Fruit fly (Drosophila melanogaster): Measurements from ENCODE around the gene CG43725.

The CG43725 gene

dm6 chr2L:11091111-11091510 is 15.8 kb downstream of the CG43725 start, which contains the start of gene Wdr59 (continued):
- no peak for TF ChIP-seq CG8388 (GFP tag; optimal IDR thresholded peaks at IDR 0.05)
- peak; percentile 16 for TF ChIP-seq CG16815 (GFP tag; optimal IDR thresholded peaks at IDR 0.05)
- TF ChIP-seq Sry-β (GFP tag; optimal IDR thresholded peaks at IDR 0.05): peak; percentile 99
- TF ChIP-seq sisA (GFP tag; IDR thresholded peaks at IDR 0.05): no peak
- no peak for TF ChIP-seq CG13624 (GFP tag; optimal IDR thresholded peaks at IDR 0.05)
- peak; percentile 48 for TF ChIP-seq Hsf (GFP tag; optimal IDR thresholded peaks at IDR 0.05)
- peak; percentile 49; the same call in 1 of the 2 replicates for TF ChIP-seq MBD-R2 (GFP tag; IDR thresholded peaks at IDR 0.05)
- TF ChIP-seq Oli (tag; optimal IDR thresholded peaks at IDR 0.05): no peak
- peak; percentile 60; the same call in 1 of the 2 replicates for TF ChIP-seq CG2129 (GFP tag; IDR thresholded peaks at IDR 0.05; ENCODE audit: partially characterized antibody)
- TF ChIP-seq esg (GFP tag; conservative IDR thresholded peaks at IDR 0.05): 0 out of 2 replicates have a peak, but pooled peaks have one; percentile 9
- TF ChIP-seq slou (GFP tag; optimal IDR thresholded peaks at IDR 0.05): peak; percentile 20
- TF ChIP-seq Mad (GFP tag; optimal IDR thresholded peaks at IDR 0.05): peak; percentile 22
- TF ChIP-seq Dip2 (GFP tag; IDR thresholded peaks at IDR 0.05): no peak
- peak; percentile 83 for TF ChIP-seq BEAF-32 (GFP tag; optimal IDR thresholded peaks at IDR 0.05)
- TF ChIP-seq CG8290 (GFP tag; optimal IDR thresholded peaks at IDR 0.05): peak; percentile 28
- TF ChIP-seq CG8290 (tag; optimal IDR thresholded peaks at IDR 0.05): no peak
- TF ChIP-seq Med (GFP tag): peak; percentile 33
- no peak for TF ChIP-seq prd (optimal IDR thresholded peaks at IDR 0.05)
- TF ChIP-seq prd (GFP tag; IDR thresholded peaks at IDR 0.05): peak; percentile 59; the same call in 1 of the 3 replicates
- no peak for TF ChIP-seq NFAT (GFP tag; IDR thresholded peaks at IDR 0.05)
- TF ChIP-seq Hr3 (GFP tag; optimal IDR thresholded peaks at IDR 0.05): peak; percentile 53
- TF ChIP-seq Hey (tag; optimal IDR thresholded peaks at IDR 0.05): no peak
- TF ChIP-seq tin (GFP tag; optimal IDR thresholded peaks at IDR 0.05): peak; percentile 27
- peak; percentile 91 for TF ChIP-seq CG2116 (GFP tag; optimal IDR thresholded peaks at IDR 0.05)
- TF ChIP-seq CG1602 (GFP tag; optimal IDR thresholded peaks at IDR 0.05): peak; percentile 29
- peak; percentile 50 for TF ChIP-seq Sry-δ (GFP tag; optimal IDR thresholded peaks at IDR 0.05)
- peak; percentile 20 for TF ChIP-seq CG12659 (GFP tag; optimal IDR thresholded peaks at IDR 0.05)
- TF ChIP-seq emc (GFP tag; optimal IDR thresholded peaks at IDR 0.05): no peak
- TF ChIP-seq CG18764 (GFP tag; optimal IDR thresholded peaks at IDR 0.05): peak; percentile 19
- TF ChIP-seq D (optimal IDR thresholded peaks at IDR 0.05): no peak
- TF ChIP-seq D (GFP tag; optimal IDR thresholded peaks at IDR 0.05): no peak
- TF ChIP-seq row (GFP tag; IDR thresholded peaks at IDR 0.05): peak; percentile 93
- TF ChIP-seq Optix (GFP tag; IDR thresholded peaks at IDR 0.05): no peak
- TF ChIP-seq oc (tag; optimal IDR thresholded peaks at IDR 0.05): no peak
- peak; percentile 76 for TF ChIP-seq Doc3 (GFP tag; IDR thresholded peaks at IDR 0.05; ENCODE audit: partially characterized antibody)
- peak; percentile 12 for TF ChIP-seq Spps (tag; optimal IDR thresholded peaks at IDR 0.05)
- peak; percentile 52 for TF ChIP-seq sna (GFP tag; IDR thresholded peaks at IDR 0.05; ENCODE audit: partially characterized antibody)
- TF ChIP-seq her (GFP tag; optimal IDR thresholded peaks at IDR 0.05): no peak
- no peak for TF ChIP-seq Elba2 (GFP tag; optimal IDR thresholded peaks at IDR 0.05)
- no peak for TF ChIP-seq danr (GFP tag; IDR thresholded peaks at IDR 0.05)
- peak; percentile 22; the same call in 1 of the 4 replicates for TF ChIP-seq Gug (GFP tag; IDR thresholded peaks at IDR 0.05)
- TF ChIP-seq lmd (GFP tag; IDR thresholded peaks at IDR 0.05): peak; percentile 16; the same call in 1 of the 2 replicates
- peak; percentile 2 for TF ChIP-seq CG13775 (GFP tag; optimal IDR thresholded peaks at IDR 0.05)
- peak in 1 of 2 experiments; percentile 11 for TF ChIP-seq Hr51 (GFP tag; optimal IDR thresholded peaks at IDR 0.05)
- no peak for TF ChIP-seq CG4820 (GFP tag; optimal IDR thresholded peaks at IDR 0.05)
- TF ChIP-seq CG1233 (GFP tag; optimal IDR thresholded peaks at IDR 0.05): peak; percentile 10
- TF ChIP-seq CG14667 (GFP tag; IDR thresholded peaks at IDR 0.05): no peak
- peak; percentile 72 for TF ChIP-seq knrl (GFP tag; IDR thresholded peaks at IDR 0.05; ENCODE audit: partially characterized antibody)
- TF ChIP-seq lilli (GFP tag; optimal IDR thresholded peaks at IDR 0.05): peak; percentile 52
- no peak for TF ChIP-seq Sox100B (GFP tag; optimal IDR thresholded peaks at IDR 0.05)
- peak; percentile 52; the same call in 2 of the 3 replicates for TF ChIP-seq zfh1 (GFP tag; IDR thresholded peaks at IDR 0.05)
- TF ChIP-seq CG7963 (GFP tag; IDR thresholded peaks at IDR 0.05; ENCODE audit: partially characterized antibody): 0 out of 3 replicates have a peak, but pooled peaks have one; percentile 48
